Fruit fly (Drosophila melanogaster) Kc167 (cell line): Measurements from ENCODE around the gene CG9312.

ENCODE experiments used
- Myc ChIP-seq: fragments of >200 bp; optimal IDR thresholded peaks from 2 replicates; lab custom pipeline; 2017; ENCODE audit warnings: missing external identifiers
- Sin3A ChIP-seq: fragments of >200 bp; optimal IDR thresholded peaks from 2 replicates; lab custom pipeline; 2018; ENCODE audit warnings: missing external identifiers
- h ChIP-seq: fragments of >200 bp; optimal IDR thresholded peaks from 3 replicates; lab custom pipeline; 2018; ENCODE audit warnings: missing external identifiers
- insv ChIP-seq: fragments of >200 bp; optimal IDR thresholded peaks from 3 replicates; lab custom pipeline; 2018; ENCODE audit warnings: missing external identifiers
- psq ChIP-seq: fragments of >200 bp; optimal IDR thresholded peaks from 2 replicates; lab custom pipeline; 2017; ENCODE audit warnings: missing external identifiers
- ttk ChIP-seq: sonication (Bioruptor generic); optimal IDR thresholded peaks from 2 replicates; lab custom pipeline; 2017; ENCODE audit warnings: missing external identifiers

DNA sequence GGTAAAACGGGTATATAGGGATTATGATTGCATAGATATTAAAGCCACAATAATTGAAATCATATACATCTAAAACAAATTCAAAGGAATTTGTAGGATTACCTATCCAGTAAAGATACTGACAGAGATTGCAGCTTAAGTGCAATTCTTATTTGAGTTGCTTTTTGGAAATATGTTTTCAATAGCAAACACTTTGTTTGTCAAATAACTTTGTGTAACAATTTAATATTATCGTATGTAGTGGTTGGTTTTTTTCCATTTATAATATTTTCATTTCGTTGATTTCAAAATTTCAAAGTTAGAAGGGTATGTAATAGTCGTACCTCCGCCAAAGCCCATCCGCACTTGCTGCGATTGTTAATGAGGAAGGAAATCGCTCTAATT is 41.1 kb downstream of the CG9312 start:
- no peak for TF ChIP-seq ttk (lab: Kevin White, UChicago)
- TF ChIP-seq Sin3A (lab: Kevin White, UChicago) = no peak
- TF ChIP-seq insv (lab: Kevin White, UChicago) = no peak
- TF ChIP-seq Myc (lab: Kevin White, UChicago) = no peak
- no peak for TF ChIP-seq psq
- no peak for TF ChIP-seq h (lab: Kevin White, UChicago)
